Worm (Caenorhabditis elegans): ENCODE results near the gene Y51A2B.5.

Gene Y51A2B.5

DNA sequence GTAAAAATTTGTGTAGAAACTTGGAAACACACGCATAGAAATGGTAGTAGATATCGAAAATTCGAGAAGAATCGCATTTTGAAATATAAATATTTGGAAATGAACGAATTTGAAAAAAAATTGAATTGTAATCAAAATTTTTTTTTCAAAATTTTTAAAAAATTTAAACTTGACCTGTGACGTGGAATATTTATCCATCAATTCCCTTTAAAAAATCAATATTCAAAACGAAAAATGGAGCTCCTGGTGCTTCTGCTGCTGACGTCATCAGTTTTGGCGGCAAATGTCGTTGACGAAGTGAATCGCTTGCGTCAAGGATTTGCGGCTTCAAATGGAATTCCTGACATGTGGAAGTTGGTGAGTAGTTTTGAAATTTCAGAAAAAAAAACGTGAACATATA, at the start of gene Y51A2B.5, which contains the start of gene Y51A2B.4:
Gene Y51A2B.5, plus strand, starts transcription at position 232 of the 400 bp plus-strand sequence.
Gene Y51A2B.4, minus strand, starts transcription at position 101 of the 400 bp plus-strand sequence.
- TF ChIP-seq him-1 (tag; optimal IDR thresholded peaks at IDR 0.05) (no peak), dao-5 (tag; optimal IDR thresholded peaks at IDR 0.05) (no peak), W03F9.2 (tag; optimal IDR thresholded peaks at IDR 0.05) (no peak)

DNA sequence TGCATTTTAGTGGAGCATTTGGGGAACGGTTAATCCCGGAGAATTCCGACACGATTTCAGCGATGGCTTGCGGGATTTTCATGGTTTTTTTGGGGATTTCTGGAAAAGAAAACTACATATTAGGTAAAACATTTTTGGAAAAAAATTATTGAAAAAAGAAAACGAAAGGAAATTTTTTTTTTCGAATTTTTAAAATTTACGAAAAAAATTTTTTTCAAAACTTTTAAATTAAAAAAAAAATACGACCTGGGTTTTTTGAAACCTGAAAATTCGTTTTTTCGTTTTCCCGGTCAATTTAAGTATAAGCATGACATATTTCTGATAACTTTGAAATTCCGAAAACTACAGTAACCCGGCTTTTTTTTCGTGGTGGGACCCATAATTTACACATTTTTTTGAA, 49.3 kb upstream of the Y51A2B.5 start, which contains the start of gene C08E8.10:
Gene C08E8.10, minus strand, starts transcription at position 101 of the 400 bp plus-strand sequence.
- TF ChIP-seq W03F9.2 (tag; optimal IDR thresholded peaks at IDR 0.05) = no peak
- TF ChIP-seq him-1 (tag; optimal IDR thresholded peaks at IDR 0.05) = no peak
- no peak for TF ChIP-seq dao-5 (tag; optimal IDR thresholded peaks at IDR 0.05)

DNA sequence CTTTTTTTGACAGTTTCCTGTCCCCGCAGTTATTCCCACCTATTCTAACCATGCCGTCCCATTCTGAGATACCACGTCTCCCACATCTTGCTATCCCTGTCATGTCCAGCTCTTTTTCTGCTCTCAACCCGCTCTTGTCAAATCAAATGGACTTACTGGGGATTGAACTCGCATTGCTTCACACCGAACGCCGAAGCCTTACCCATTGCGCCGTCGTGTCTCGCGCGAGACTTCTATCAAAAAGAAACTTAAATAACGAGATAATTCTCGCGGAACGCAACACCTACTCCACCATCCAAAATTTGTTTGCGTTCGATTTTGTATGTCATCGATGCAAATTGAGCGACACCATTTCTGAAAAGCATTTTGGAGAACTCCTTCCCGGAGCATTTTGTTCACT, 44.9 kb upstream of the Y51A2B.5 start:
- TF ChIP-seq W03F9.2 (tag; optimal IDR thresholded peaks at IDR 0.05) (no peak), dao-5 (tag; optimal IDR thresholded peaks at IDR 0.05) (no peak), him-1 (tag; optimal IDR thresholded peaks at IDR 0.05) (no peak)

DNA sequence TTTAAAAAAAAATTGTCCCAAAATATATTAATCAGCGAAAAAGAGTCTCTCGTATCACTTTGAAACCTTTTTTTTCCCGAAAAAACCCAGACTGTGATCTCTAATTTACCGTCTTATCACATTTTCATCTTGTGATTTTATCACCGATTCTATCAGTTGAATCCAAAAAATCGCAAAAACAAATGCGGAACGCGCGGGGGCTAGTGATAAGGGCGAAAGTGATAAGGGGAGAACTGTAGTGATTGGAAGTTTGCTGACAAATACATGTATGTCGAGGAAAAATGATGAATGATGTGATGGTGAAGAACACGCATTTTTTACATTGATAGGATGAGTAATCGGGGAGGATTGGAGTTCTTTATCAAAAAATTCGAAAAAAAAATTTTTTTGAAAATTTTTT, 43.0 kb upstream of the Y51A2B.5 start:
- TF ChIP-seq W03F9.2 (tag; optimal IDR thresholded peaks at IDR 0.05) = peak; percentile 7
- TF ChIP-seq him-1 (tag; optimal IDR thresholded peaks at IDR 0.05) = no peak
- TF ChIP-seq dao-5 (tag; optimal IDR thresholded peaks at IDR 0.05) = no peak

DNA sequence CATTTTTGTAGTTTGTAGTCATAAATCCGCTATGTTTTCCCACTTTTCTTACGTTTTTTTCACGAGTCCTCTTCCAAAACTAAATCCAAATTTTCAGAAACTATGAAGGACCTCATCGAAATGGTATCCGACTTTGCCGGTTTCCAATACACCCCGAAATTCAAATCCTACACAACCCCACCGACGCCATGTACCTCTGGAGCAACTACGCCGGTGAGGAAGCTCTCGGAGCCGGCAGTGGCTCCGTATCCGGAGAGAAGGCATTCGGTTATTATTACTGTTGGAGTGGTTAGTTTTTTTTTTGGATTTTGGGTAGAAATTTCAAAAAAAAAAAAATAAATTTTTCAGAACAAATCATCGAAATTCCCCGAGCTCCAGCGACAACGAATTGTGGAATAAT, 39.0 kb upstream of the Y51A2B.5 start, which contains the start of gene C08E8.3:
Gene C08E8.3, plus strand, starts transcription at position 84 of the 400 bp plus-strand sequence.
- TF ChIP-seq him-1 (tag; optimal IDR thresholded peaks at IDR 0.05) = no peak
- no peak for TF ChIP-seq dao-5 (tag; optimal IDR thresholded peaks at IDR 0.05)
- TF ChIP-seq W03F9.2 (tag; optimal IDR thresholded peaks at IDR 0.05) = no peak

DNA sequence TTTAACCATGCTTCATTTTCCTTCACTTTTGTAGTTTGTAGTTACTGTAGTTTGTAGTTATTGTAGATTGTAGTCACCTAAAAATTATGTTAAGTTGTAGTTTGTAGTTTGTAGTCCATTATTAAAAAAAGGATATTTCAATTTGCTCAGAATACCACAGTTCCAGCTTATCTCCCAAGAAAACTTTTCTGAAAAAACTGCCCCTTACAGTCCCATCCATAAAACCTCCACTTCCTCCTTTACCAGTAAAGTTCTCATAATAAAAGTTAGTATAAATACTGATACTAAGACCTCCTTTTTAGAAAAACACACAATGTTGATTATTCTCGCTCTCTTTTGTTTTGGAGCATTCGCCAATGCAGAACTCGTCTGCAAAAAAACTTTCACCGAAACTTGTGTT, 38.4 kb upstream of the Y51A2B.5 start, which contains the start of gene C08E8.11:
Gene C08E8.11, plus strand, starts transcription at position 301 of the 400 bp plus-strand sequence.
- TF ChIP-seq W03F9.2 (tag; optimal IDR thresholded peaks at IDR 0.05) = no peak
- TF ChIP-seq dao-5 (tag; optimal IDR thresholded peaks at IDR 0.05) = no peak
- no peak for TF ChIP-seq him-1 (tag; optimal IDR thresholded peaks at IDR 0.05)

DNA sequence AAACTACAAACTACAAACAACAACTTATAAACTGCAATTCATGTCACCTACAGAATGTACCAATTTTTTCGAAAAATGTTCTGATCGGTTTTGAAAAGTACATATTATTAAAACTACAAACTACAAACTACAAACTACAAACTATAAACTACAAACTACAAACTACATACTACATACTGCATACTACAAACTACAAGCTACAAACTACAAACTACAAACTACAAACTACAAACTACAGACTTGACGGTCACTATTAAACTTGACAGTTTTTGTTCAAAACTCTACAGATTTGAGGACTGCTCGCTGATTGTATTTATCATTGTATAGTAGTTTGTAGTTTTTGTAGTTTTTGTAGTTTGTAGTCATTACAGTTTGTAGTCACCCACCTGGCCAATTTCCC, 34.8 kb upstream of the Y51A2B.5 start:
- no peak for TF ChIP-seq him-1 (tag; optimal IDR thresholded peaks at IDR 0.05)
- no peak for TF ChIP-seq W03F9.2 (tag; optimal IDR thresholded peaks at IDR 0.05)
- TF ChIP-seq dao-5 (tag; optimal IDR thresholded peaks at IDR 0.05) = no peak

DNA sequence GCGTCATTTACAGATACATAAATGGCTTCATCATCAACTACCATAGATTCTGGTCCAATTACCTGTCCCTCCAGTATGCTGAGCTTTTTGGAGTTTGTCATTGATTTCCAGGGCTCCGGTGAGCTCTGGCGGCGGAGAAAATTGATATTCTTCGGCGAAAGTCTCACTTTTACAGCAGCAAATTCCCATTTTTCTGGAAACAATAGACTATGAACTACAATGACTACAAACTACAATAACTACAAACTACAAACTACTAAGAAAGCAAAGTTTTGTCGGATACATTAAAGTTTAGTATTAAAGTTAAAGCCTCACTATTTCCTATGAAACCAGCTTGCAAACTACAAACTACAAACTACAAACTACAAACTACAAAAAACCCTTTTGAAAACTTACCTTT, 33.3 kb upstream of the Y51A2B.5 start, which contains the start of gene C08E8.2:
Gene C08E8.2, minus strand, starts transcription at position 101 of the 400 bp plus-strand sequence.
- TF ChIP-seq dao-5 (tag; optimal IDR thresholded peaks at IDR 0.05) = no peak
- no peak for TF ChIP-seq him-1 (tag; optimal IDR thresholded peaks at IDR 0.05)
- no peak for TF ChIP-seq W03F9.2 (tag; optimal IDR thresholded peaks at IDR 0.05)

DNA sequence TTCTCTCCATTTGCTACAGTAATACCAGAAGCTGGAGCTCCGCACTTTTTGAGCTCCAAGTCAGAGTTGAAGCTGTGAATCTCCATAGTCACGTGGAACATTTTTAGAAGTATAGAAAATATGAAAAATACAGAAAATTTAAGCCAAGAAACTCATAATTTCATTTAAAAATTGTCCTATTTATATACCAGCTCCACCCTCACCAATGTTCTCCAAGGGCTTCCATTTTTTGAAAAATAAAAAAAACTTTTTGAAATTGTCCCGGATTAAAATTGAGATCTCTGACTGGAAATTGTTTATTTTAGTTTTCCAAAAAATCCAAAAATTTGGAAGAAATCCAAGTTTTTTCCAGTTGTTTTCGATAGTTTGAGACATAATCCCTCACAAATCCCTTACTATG, 29.2 kb upstream of the Y51A2B.5 start, which contains the start of gene C08E8.5:
Gene C08E8.5, minus strand, starts transcription at position 101 of the 400 bp plus-strand sequence.
- TF ChIP-seq him-1 (tag; optimal IDR thresholded peaks at IDR 0.05) = no peak

DNA sequence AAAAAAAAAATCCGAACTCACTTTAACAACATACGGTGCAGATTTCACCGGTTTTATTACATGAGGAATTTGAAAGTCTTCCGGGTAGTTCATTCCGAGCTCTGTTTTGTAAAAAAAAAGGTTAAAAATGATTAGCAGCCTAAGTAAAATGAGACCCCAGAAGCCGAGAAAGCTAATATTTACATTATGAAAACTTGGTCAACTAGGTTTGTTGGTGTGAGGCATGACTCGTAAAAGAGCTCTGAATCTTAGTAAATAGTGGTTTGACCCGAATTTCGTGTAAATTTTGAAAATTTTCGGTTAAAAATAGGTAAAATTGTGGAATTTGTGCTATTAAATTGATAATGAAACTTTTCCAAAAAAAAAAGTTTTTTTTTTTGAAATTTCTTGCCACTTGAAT, 26.7 kb upstream of the Y51A2B.5 start, which contains the start of gene C08E8.1:
Gene C08E8.1, minus strand, starts transcription at position 101 of the 400 bp plus-strand sequence.
- TF ChIP-seq W03F9.2 (tag; optimal IDR thresholded peaks at IDR 0.05) (no peak), dao-5 (tag; optimal IDR thresholded peaks at IDR 0.05) (no peak), him-1 (tag; optimal IDR thresholded peaks at IDR 0.05) (no peak)

DNA sequence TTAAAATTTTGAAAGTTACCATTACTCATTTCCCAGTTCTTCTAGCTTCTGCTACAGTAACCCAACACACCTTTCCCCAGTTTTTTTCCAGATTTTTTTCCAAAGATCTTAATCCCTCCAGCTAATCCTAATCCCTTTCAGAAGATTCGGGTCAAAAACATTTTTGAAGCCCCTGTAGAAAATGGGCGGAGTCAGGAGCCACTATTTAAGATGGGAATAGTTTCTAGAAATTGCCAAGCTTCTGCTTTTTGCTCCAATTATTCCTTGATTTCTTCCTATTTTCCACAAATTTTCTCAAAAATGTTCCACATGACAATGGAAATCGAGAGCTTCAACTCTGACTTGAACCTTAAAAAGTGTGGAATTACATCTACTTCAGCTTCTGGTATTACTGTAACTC, 24.5 kb upstream of the Y51A2B.5 start, which contains the start of gene C08E8.9:
Gene C08E8.9, plus strand, starts transcription at position 301 of the 400 bp plus-strand sequence.
- TF ChIP-seq him-1 (tag; optimal IDR thresholded peaks at IDR 0.05) (no peak), W03F9.2 (tag; optimal IDR thresholded peaks at IDR 0.05) (no peak), dao-5 (tag; optimal IDR thresholded peaks at IDR 0.05) (no peak)

DNA sequence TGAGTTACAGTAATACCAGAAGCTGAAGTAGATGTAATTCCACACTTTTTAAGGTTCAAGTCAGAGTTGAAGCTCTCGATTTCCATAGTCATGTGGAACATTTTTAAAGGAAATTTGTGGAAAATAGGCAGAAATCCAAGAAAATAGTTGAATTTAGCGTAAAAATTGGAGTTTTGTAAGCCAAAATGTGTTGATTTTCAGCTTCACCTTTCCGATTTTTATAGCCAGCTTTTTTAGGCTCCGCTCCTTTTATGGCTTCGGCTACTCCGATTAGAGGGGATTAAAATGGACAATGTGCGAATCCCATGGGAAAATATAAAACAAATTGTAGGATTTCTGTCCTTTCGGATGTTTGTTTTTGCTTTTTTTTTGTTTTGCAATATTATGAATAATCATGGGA, 20.8 kb upstream of the Y51A2B.5 start, which contains the start of gene C08E8.6:
Gene C08E8.6, minus strand, starts transcription at position 101 of the 400 bp plus-strand sequence.
- no peak for TF ChIP-seq dao-5 (tag; optimal IDR thresholded peaks at IDR 0.05)

DNA sequence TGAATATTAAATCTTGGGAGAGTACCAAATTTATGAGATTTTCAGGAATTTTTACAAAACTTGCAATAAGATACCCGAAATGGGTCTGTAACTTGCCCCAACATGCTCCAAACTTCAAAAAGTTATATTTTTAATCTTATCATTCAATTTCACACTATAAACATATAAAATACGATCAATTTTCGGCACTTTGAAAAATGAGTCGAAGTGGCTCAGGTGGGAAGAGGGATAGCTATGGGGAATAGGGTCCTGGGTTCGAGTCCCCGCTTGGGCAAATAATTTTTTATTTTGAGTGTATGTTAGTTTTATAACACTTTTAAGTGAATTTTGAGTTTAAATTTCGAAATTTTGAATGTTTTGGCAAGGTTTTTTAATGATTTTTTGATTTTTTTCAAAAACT, 18.0 kb upstream of the Y51A2B.5 start:
- no peak for TF ChIP-seq dao-5 (tag; optimal IDR thresholded peaks at IDR 0.05)
- no peak for TF ChIP-seq W03F9.2 (tag; optimal IDR thresholded peaks at IDR 0.05)
- no peak for TF ChIP-seq him-1 (tag; optimal IDR thresholded peaks at IDR 0.05)

DNA sequence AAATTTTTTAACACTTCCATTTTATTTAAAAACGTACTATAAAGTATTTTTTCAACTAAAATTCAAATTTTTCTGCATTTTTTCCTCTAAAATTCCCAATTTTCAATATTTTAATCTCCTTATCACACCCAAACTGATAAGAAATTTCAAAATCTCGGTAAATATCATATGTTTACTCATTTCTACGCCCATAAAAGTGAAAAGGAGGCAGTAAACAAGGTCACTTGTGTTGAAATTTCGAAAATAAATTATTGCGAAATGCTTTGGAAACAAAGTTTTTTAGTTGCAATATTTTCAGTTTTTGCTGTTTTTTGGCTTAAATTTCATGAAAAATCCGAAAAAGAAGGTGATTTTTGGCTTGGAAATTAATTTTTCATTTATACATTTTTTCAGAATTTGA, 17.5 kb upstream of the Y51A2B.5 start, which contains the start of gene C08E8.4:
Gene C08E8.4, plus strand, starts transcription at position 268 of the 400 bp plus-strand sequence.
- TF ChIP-seq him-1 (tag; optimal IDR thresholded peaks at IDR 0.05) = no peak
- no peak for TF ChIP-seq W03F9.2 (tag; optimal IDR thresholded peaks at IDR 0.05)
- no peak for TF ChIP-seq dao-5 (tag; optimal IDR thresholded peaks at IDR 0.05)

DNA sequence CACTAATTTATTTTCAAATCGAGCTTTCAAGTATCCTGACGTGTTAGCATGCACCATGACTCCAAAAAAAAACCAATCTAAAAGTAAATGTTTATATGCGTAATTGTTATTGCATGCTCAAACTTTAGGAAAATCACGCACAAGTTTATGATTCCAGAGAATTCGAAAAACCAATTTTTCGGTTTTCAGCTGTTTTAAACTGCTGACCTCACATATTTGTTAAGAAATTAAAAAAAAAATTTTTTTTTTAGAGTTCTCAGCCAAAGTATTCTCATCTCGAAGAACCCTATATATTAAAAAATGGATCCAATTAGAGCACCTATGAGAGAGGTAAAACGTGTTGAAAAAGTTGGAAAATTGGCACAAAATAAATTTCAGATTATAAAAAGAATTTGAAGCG, 14.9 kb upstream of the Y51A2B.5 start, which contains the start of gene Y51A2B.2:
Gene Y51A2B.2, plus strand, starts transcription at position 301 of the 400 bp plus-strand sequence.
- TF ChIP-seq W03F9.2 (tag; optimal IDR thresholded peaks at IDR 0.05) = no peak
- TF ChIP-seq dao-5 (tag; optimal IDR thresholded peaks at IDR 0.05) = no peak
- no peak for TF ChIP-seq him-1 (tag; optimal IDR thresholded peaks at IDR 0.05)
